Worm (Caenorhabditis elegans) whole organism, L1 larva: ENCODE measurements around the gene rpt-1.

Experiments
- F16B12.6 ChIP-seq: fragments of 150-350 bp; optimal IDR thresholded peaks from 2 replicates; lab custom pipeline; 2014; ENCODE audit warnings: missing biosample characterization, missing genetic modification characterization
- Y116A8C.19 ChIP-seq: sonication (generic microtip); optimal IDR thresholded peaks from 2 replicates; lab custom pipeline; 2016; ENCODE audit warnings: missing compliant biosample characterization, missing genetic modification characterization, borderline replicate concordance
- ama-1 ChIP-seq: fragments of 150-350 bp; optimal IDR thresholded peaks from 2 replicates; lab custom pipeline; 2014
- blmp-1 ChIP-seq: fragments of 150-350 bp; optimal IDR thresholded peaks from 2 replicates; lab custom pipeline; 2014; ENCODE audit warnings: missing biosample characterization, missing genetic modification characterization
- ceh-82 ChIP-seq, 3 experiments: fragments of 150-350 bp in 1 of 3; sonication (generic microtip) in 2 of 3; optimal IDR thresholded peaks; 2 replicates each; lab custom pipeline; 2014 to 2017; ENCODE audit warnings: missing biosample characterization in 3 of 3, missing genetic modification characterization in 3 of 3
- ceh-88 ChIP-seq: fragments of 200-800 bp; sonication (Bioruptor generic); IDR thresholded peaks from 2 replicates; pipeline ENCODE4 v1.3.6; 2022; ENCODE audit warnings: missing genetic modification characterization, missing compliant biosample characterization
- ces-1 ChIP-seq: fragments of 150-350 bp; optimal IDR thresholded peaks from 2 replicates; lab custom pipeline; 2014; ENCODE audit warnings: missing biosample characterization, missing genetic modification reagents, missing genetic modification characterization
- dpl-1 ChIP-seq, 3 experiments: fragments of 150-350 bp in 2 of 3; sonication (generic microtip) in 1 of 3; optimal IDR thresholded peaks; 2 replicates each; lab custom pipeline; 2014 to 2017; ENCODE audit warnings: missing biosample characterization in 3 of 3, missing genetic modification characterization in 3 of 3, missing genetic modification reagents in 3 of 3
- dsc-1 ChIP-seq: sonication (generic microtip); optimal IDR thresholded peaks from 2 replicates; lab custom pipeline; 2016; ENCODE audit warnings: mild to moderate bottlenecking, missing genetic modification characterization, missing compliant biosample characterization
- efl-1 ChIP-seq, 4 experiments: fragments of 150-350 bp; optimal IDR thresholded peaks in 3 of 4; peaks in 1 of 4; 1 replicate in 1 of 4; 2 replicates in 3 of 4; lab custom pipeline; 2014; ENCODE audit warnings: missing biosample characterization in 2 of 4, missing genetic modification characterization in 2 of 4, missing genetic modification reagents in 2 of 4
- egl-13 ChIP-seq: sonication (generic microtip); optimal IDR thresholded peaks from 2 replicates; lab custom pipeline; 2016; ENCODE audit warnings: missing genotype, missing genetic modification reagents, missing genetic modification characterization, missing compliant biosample characterization
- elt-3 ChIP-seq, 6 experiments: fragments of 150-350 bp in 1 of 6; sonication (generic microtip); optimal IDR thresholded peaks; 2 replicates each; lab custom pipeline; 2017 to 2018; ENCODE audit warnings: missing biosample characterization in 6 of 6, missing genetic modification characterization in 6 of 6, inconsistent platforms in 1 of 6
- ets-5 ChIP-seq: fragments of 200-800 bp; sonication (Bioruptor generic); IDR thresholded peaks from 2 replicates; pipeline ENCODE4 v1.3.6; 2022; ENCODE audit warnings: missing genetic modification characterization, missing compliant biosample characterization
- fkh-10 ChIP-seq: sonication (generic microtip); optimal IDR thresholded peaks from 2 replicates; lab custom pipeline; 2017; ENCODE audit warnings: missing biosample characterization, missing genetic modification reagents, missing genetic modification characterization
- fkh-8 ChIP-seq: sonication (generic microtip); optimal IDR thresholded peaks from 2 replicates; lab custom pipeline; 2016; ENCODE audit warnings: mild to moderate bottlenecking, missing genetic modification characterization, missing compliant biosample characterization
- fos-1 ChIP-seq: fragments of 150-350 bp; optimal IDR thresholded peaks from 2 replicates; lab custom pipeline; 2014; ENCODE audit warnings: missing biosample characterization, missing genetic modification characterization
- hlh-4 ChIP-seq: sonication (generic microtip); optimal IDR thresholded peaks from 2 replicates; lab custom pipeline; 2016; ENCODE audit warnings: mild to moderate bottlenecking, missing genetic modification characterization, missing compliant biosample characterization
- lin-13 ChIP-seq: fragments of 150-350 bp; optimal IDR thresholded peaks from 2 replicates; lab custom pipeline; 2014; ENCODE audit warnings: missing biosample characterization, missing genetic modification reagents, missing genetic modification characterization
- lin-14 ChIP-seq: fragments of 200-800 bp; sonication (Bioruptor generic); optimal IDR thresholded peaks from 2 replicates; lab custom pipeline; 2018; ENCODE audit warnings: mild to moderate bottlenecking, missing genetic modification characterization, moderate library complexity, missing compliant biosample characterization
- lin-35 ChIP-seq, 2 experiments: fragments of 150-350 bp; optimal IDR thresholded peaks; 2 replicates each; lab custom pipeline; 2014; ENCODE audit warnings: missing biosample characterization in 2 of 2, missing genetic modification characterization in 2 of 2, missing genetic modification reagents in 2 of 2
- mdl-1 ChIP-seq, 2 experiments: fragments of 150-350 bp; optimal IDR thresholded peaks; 2 replicates each; lab custom pipeline; 2014 to 2017; ENCODE audit warnings: missing biosample characterization in 2 of 2, missing genetic modification characterization in 2 of 2, inconsistent platforms in 1 of 2
- mef-2 ChIP-seq: fragments of 150-350 bp; optimal IDR thresholded peaks from 2 replicates; lab custom pipeline; 2014; ENCODE audit warnings: missing biosample characterization, missing genetic modification characterization
- nhr-11 ChIP-seq: fragments of 150-350 bp; optimal IDR thresholded peaks from 2 replicates; lab custom pipeline; 2014; ENCODE audit warnings: missing biosample characterization, missing genetic modification characterization
- nhr-12 ChIP-seq: sonication (generic microtip); optimal IDR thresholded peaks from 2 replicates; lab custom pipeline; 2017; ENCODE audit warnings: missing biosample characterization, missing genetic modification characterization
- nhr-19 ChIP-seq: fragments of 200-800 bp; sonication (Bioruptor generic); conservative IDR thresholded peaks from 2 replicates; pipeline ENCODE4 v1.3.6; 2022; ENCODE audit warnings: missing genetic modification characterization, missing compliant biosample characterization
- nhr-47 ChIP-seq: sonication (generic microtip); optimal IDR thresholded peaks from 2 replicates; lab custom pipeline; 2016; ENCODE audit warnings: mild to moderate bottlenecking, missing genetic modification characterization, moderate library complexity, missing compliant biosample characterization
- nhr-76 ChIP-seq: sonication (generic microtip); optimal IDR thresholded peaks from 2 replicates; lab custom pipeline; 2017; ENCODE audit warnings: missing biosample characterization, missing genetic modification characterization
- nhr-85 ChIP-seq: sonication (generic microtip); peaks from one replicate; lab custom pipeline; 2016; ENCODE audit warnings: missing genetic modification characterization, inconsistent platforms, missing compliant biosample characterization
- pag-3 ChIP-seq: sonication (generic microtip); optimal IDR thresholded peaks from 2 replicates; lab custom pipeline; 2017; ENCODE audit warnings: missing genetic modification characterization, mild to moderate bottlenecking, missing compliant biosample characterization, antibody characterized with exemption, borderline replicate concordance; ENCODE audit not compliant: insufficient read depth
- pax-3 ChIP-seq: fragments of 200-800 bp; sonication (Bioruptor generic); optimal IDR thresholded peaks from 2 replicates; lab custom pipeline; 2018; ENCODE audit warnings: mild to moderate bottlenecking, missing genetic modification characterization, moderate library complexity, missing compliant biosample characterization
- snpc-4 ChIP-seq: fragments of 150-350 bp; optimal IDR thresholded peaks from 2 replicates; lab custom pipeline; 2014; ENCODE audit warnings: missing biosample characterization, missing genetic modification characterization
- snu-23 ChIP-seq: sonication (generic microtip); optimal IDR thresholded peaks from 2 replicates; lab custom pipeline; 2016; ENCODE audit warnings: missing genetic modification characterization, missing compliant biosample characterization
- sox-4 ChIP-seq: sonication (generic microtip); optimal IDR thresholded peaks from 2 replicates; lab custom pipeline; 2016; ENCODE audit warnings: missing genetic modification characterization, missing compliant biosample characterization
- sptf-1 ChIP-seq: fragments of 150-350 bp; optimal IDR thresholded peaks from 2 replicates; lab custom pipeline; 2014; ENCODE audit warnings: missing biosample characterization, missing genetic modification characterization
- swsn-7 ChIP-seq: sonication (generic microtip); optimal IDR thresholded peaks from 2 replicates; lab custom pipeline; 2016; ENCODE audit warnings: missing genetic modification characterization, missing compliant biosample characterization
- unc-130 ChIP-seq: fragments of 150-350 bp; optimal IDR thresholded peaks from 2 replicates; lab custom pipeline; 2017; ENCODE audit warnings: missing biosample characterization, missing genetic modification characterization, inconsistent platforms
- unc-86 ChIP-seq: sonication (generic microtip); optimal IDR thresholded peaks from 2 replicates; lab custom pipeline; 2016; ENCODE audit warnings: missing genetic modification characterization, missing compliant biosample characterization
- unc-98 ChIP-seq: fragments of 200-800 bp; sonication (Bioruptor generic); IDR thresholded peaks from 2 replicates; pipeline ENCODE4 v1.3.6; 2022; ENCODE audit warnings: missing genetic modification characterization, missing compliant biosample characterization
- xbp-1 ChIP-seq: sonication (generic microtip); optimal IDR thresholded peaks from 2 replicates; lab custom pipeline; 2016; ENCODE audit warnings: missing genetic modification characterization, missing compliant biosample characterization
- zag-1 ChIP-seq: fragments of 150-350 bp; optimal IDR thresholded peaks from 2 replicates; lab custom pipeline; 2014; ENCODE audit warnings: missing biosample characterization, missing genetic modification characterization

rpt-1 gene

ce11 chrV:11958343-11959291 lies 23.6 kb downstream of the rpt-1 start, which contains the start of gene F58H1.5:
F58H1.5 (plus strand) TSS chrV:11958393.
- TF ChIP-seq lin-14 (GFP tag; lab: Kevin White, UChicago), result peak; percentile 33
- TF ChIP-seq efl-1 (optimal IDR thresholded peaks at IDR 0.05; lab: Kevin White, UChicago), result no peak
- TF ChIP-seq efl-1 (GFP tag; optimal IDR thresholded peaks at IDR 0.05 in 1 of 2; lab: Kevin White, UChicago), result peak in 1 of 2 experiments; percentile 82
- no peak for TF ChIP-seq ets-5 (GFP tag; lab: Robert Waterston, UW)
- no peak for TF ChIP-seq fkh-10
- TF ChIP-seq mef-2, result no peak
- no peak for TF ChIP-seq snpc-4 (tag; lab: Kevin White, UChicago)
- no peak for TF ChIP-seq dsc-1 (tag; lab: Kevin White, UChicago)
- no peak for TF ChIP-seq swsn-7 (tag; lab: Kevin White, UChicago)
- TF ChIP-seq nhr-19 (GFP tag; lab: Robert Waterston, UW), result no peak
- TF ChIP-seq lin-35 (GFP tag; optimal IDR thresholded peaks at IDR 0.05; lab: Kevin White, UChicago), result no peak
- TF ChIP-seq egl-13 (tag; lab: Kevin White, UChicago), result no peak
- no peak for TF ChIP-seq ama-1 (lab: Kevin White, UChicago)
- no peak for TF ChIP-seq sox-4 (tag; lab: Kevin White, UChicago)
- no peak for TF ChIP-seq unc-98 (GFP tag; lab: Robert Waterston, UW)
- TF ChIP-seq pax-3, result no peak

- TF ChIP-seq hlh-4 (tag; lab: Kevin White, UChicago), result no peak
- TF ChIP-seq ama-1 (lab: Kevin White, UChicago), result no peak
- no peak for TF ChIP-seq mdl-1 (tag; optimal IDR thresholded peaks at IDR 0.05; lab: Kevin White, UChicago)
- TF ChIP-seq ceh-88 (GFP tag; lab: Robert Waterston, UW), result no peak
- no peak for TF ChIP-seq lin-13 (GFP tag; lab: Kevin White, UChicago)
- TF ChIP-seq snu-23, result no peak
- TF ChIP-seq unc-130 (tag; lab: Kevin White, UChicago), result no peak
- no peak for TF ChIP-seq lin-35 (GFP tag; optimal IDR thresholded peaks at IDR 0.05; lab: Kevin White, UChicago)
- TF ChIP-seq ets-5 (GFP tag; lab: Robert Waterston, UW), result no peak
- no peak for TF ChIP-seq zag-1 (tag; lab: Kevin White, UChicago)
- no peak for TF ChIP-seq lin-14 (GFP tag; lab: Kevin White, UChicago)
- no peak for TF ChIP-seq fkh-8 (tag; lab: Kevin White, UChicago)
- TF ChIP-seq blmp-1 (tag; lab: Kevin White, UChicago), result no peak
These were observed 26.6 kb downstream of the rpt-1 start for ce11 chrV:11955617-11956016.

ce11 chrV:11953621-11954020 lies 28.6 kb downstream of the rpt-1 start:
- TF ChIP-seq zag-1 (tag; lab: Kevin White, UChicago) (no peak), lin-14 (GFP tag; lab: Kevin White, UChicago) (peak; percentile 79), ets-5 (GFP tag; lab: Robert Waterston, UW) (no peak), unc-130 (tag; lab: Kevin White, UChicago) (no peak), ces-1 (peak; percentile 77), unc-86 (no peak), swsn-7 (tag; lab: Kevin White, UChicago) (no peak), hlh-4 (tag; lab: Kevin White, UChicago) (no peak), nhr-11 (tag; lab: Kevin White, UChicago) (no peak), fkh-10 (peak; percentile 58), sptf-1 (tag; lab: Kevin White, UChicago) (no peak), snpc-4 (tag; lab: Kevin White, UChicago) (no peak)

ce11 chrV:11952854-11953447 lies 29.2 kb downstream of the rpt-1 start:
- TF ChIP-seq nhr-85 (tag; lab: Kevin White, UChicago), result peak; percentile 25
- TF ChIP-seq dpl-1 (GFP tag; optimal IDR thresholded peaks at IDR 0.05; lab: Kevin White, UChicago), result no peak
- no peak for TF ChIP-seq sox-4 (tag; lab: Kevin White, UChicago)

- TF ChIP-seq F16B12.6 (tag; lab: Kevin White, UChicago) (no peak), lin-35 (GFP tag; optimal IDR thresholded peaks at IDR 0.05; lab: Kevin White, UChicago) (no peak), nhr-12 (no peak), xbp-1 (tag; lab: Kevin White, UChicago) (no peak), mdl-1 (tag; optimal IDR thresholded peaks at IDR 0.05; lab: Kevin White, UChicago) (no peak), fos-1 (tag; lab: Kevin White, UChicago) (no peak), elt-3 (tag; optimal IDR thresholded peaks at IDR 0.05; lab: Kevin White, UChicago) (no peak), nhr-11 (tag; lab: Kevin White, UChicago) (no peak), zag-1 (tag; lab: Kevin White, UChicago) (no peak), nhr-19 (GFP tag; lab: Robert Waterston, UW) (no peak), nhr-47 (tag; lab: Kevin White, UChicago) (no peak), pag-3 (tag; lab: Kevin White, UChicago) (no peak), dsc-1 (tag; lab: Kevin White, UChicago) (no peak), nhr-76 (tag; lab: Kevin White, UChicago) (no peak), Y116A8C.19 (tag; lab: Kevin White, UChicago) (no peak), mef-2 (no peak), ceh-82 (tag; optimal IDR thresholded peaks at IDR 0.05; lab: Kevin White, UChicago) (no peak)
These were observed 31.0 kb downstream of the rpt-1 start for ce11 chrV:11951227-11951626.
